Worm (Caenorhabditis elegans) whole organism, mixed stage, embryonic: ENCODE measurements around the gene T05C12.4.
A peak's percentile ranks its signal among the peaks of the same experiment; 100 is the strongest.

ENCODE experiments used
- M03D4.4 ChIP-seq: sonication (generic microtip); optimal IDR thresholded peaks from 2 replicates; lab custom pipeline; 2017; ENCODE audit warnings: mild to moderate bottlenecking, missing genetic modification characterization, missing compliant biosample characterization
- bed-3 ChIP-seq: fragments of 200-800 bp; sonication (Bioruptor generic); optimal IDR thresholded peaks from 3 replicates; lab custom pipeline; 2018; ENCODE audit warnings: mild to moderate bottlenecking, missing genetic modification characterization, moderate library complexity, missing compliant biosample characterization
- blmp-1 ChIP-seq: fragments of 150-350 bp; optimal IDR thresholded peaks from 2 replicates; lab custom pipeline; 2014; ENCODE audit warnings: missing biosample characterization, missing genetic modification characterization
- ceh-83 ChIP-seq: fragments of 200-800 bp; sonication (Bioruptor generic); optimal IDR thresholded peaks from 2 replicates; lab custom pipeline; 2018; ENCODE audit warnings: mild to moderate bottlenecking, missing genetic modification characterization, missing compliant biosample characterization
- ces-1 ChIP-seq: fragments of 150-350 bp; optimal IDR thresholded peaks from 2 replicates; lab custom pipeline; 2014; ENCODE audit warnings: missing biosample characterization, missing genetic modification reagents, missing genetic modification characterization
- cnd-1 ChIP-seq: fragments of 200-800 bp; sonication (Bioruptor generic); optimal IDR thresholded peaks from 2 replicates; lab custom pipeline; 2018; ENCODE audit warnings: mild to moderate bottlenecking, missing genetic modification characterization, missing compliant biosample characterization
- drap-1 ChIP-seq: fragments of 200-800 bp; sonication (Bioruptor generic); optimal IDR thresholded peaks from 3 replicates; lab custom pipeline; 2018; ENCODE audit warnings: mild to moderate bottlenecking, missing genetic modification characterization, missing compliant biosample characterization
- elt-1 ChIP-seq: sonication (generic microtip); optimal IDR thresholded peaks from 2 replicates; lab custom pipeline; 2017; ENCODE audit warnings: missing genetic modification characterization, mild to moderate bottlenecking, missing compliant biosample characterization, antibody characterized with exemption, moderate library complexity, borderline replicate concordance; ENCODE audit not compliant: insufficient read depth
- elt-3 ChIP-seq: fragments of 150-350 bp; optimal IDR thresholded peaks from 2 replicates; lab custom pipeline; 2014; ENCODE audit warnings: missing biosample characterization, missing genetic modification characterization
- flh-1 ChIP-seq: fragments of 200-800 bp; sonication (Bioruptor generic); optimal IDR thresholded peaks from 2 replicates; lab custom pipeline; 2018; ENCODE audit warnings: mild to moderate bottlenecking, missing genetic modification characterization, moderate library complexity, missing compliant biosample characterization
- ham-2 ChIP-seq: fragments of 200-800 bp; sonication (Bioruptor generic); optimal IDR thresholded peaks from 2 replicates; lab custom pipeline; 2018; ENCODE audit warnings: mild to moderate bottlenecking, missing genetic modification characterization, missing compliant biosample characterization
- hlh-1 ChIP-seq: fragments of 150-350 bp; optimal IDR thresholded peaks from 2 replicates; lab custom pipeline; 2014; ENCODE audit warnings: missing biosample characterization, missing genetic modification reagents, missing genetic modification characterization
- lin-13 ChIP-seq: fragments of 150-350 bp; optimal IDR thresholded peaks from 2 replicates; lab custom pipeline; 2014; ENCODE audit warnings: missing biosample characterization, missing genetic modification characterization
- lsy-2 ChIP-seq: fragments of 150-350 bp; optimal IDR thresholded peaks from 2 replicates; lab custom pipeline; 2014; ENCODE audit warnings: missing biosample characterization, missing genetic modification characterization
- mab-5 ChIP-seq: fragments of 150-350 bp; optimal IDR thresholded peaks from 2 replicates; lab custom pipeline; 2014; ENCODE audit warnings: missing biosample characterization, missing genetic modification characterization
- mep-1 ChIP-seq: fragments of 150-350 bp; optimal IDR thresholded peaks from 2 replicates; lab custom pipeline; 2017; ENCODE audit warnings: missing biosample characterization, missing genetic modification reagents, missing genetic modification characterization, inconsistent platforms
- mls-2 ChIP-seq: sonication (generic microtip); optimal IDR thresholded peaks from 2 replicates; lab custom pipeline; 2016; ENCODE audit warnings: mild to moderate bottlenecking, missing genetic modification characterization, moderate library complexity, missing compliant biosample characterization
- nhr-12 ChIP-seq: fragments of 150-350 bp; optimal IDR thresholded peaks from 2 replicates; lab custom pipeline; 2014; ENCODE audit warnings: missing biosample characterization, missing genetic modification characterization
- nhr-2 ChIP-seq: fragments of 150-350 bp; optimal IDR thresholded peaks from 2 replicates; lab custom pipeline; 2014; ENCODE audit warnings: missing biosample characterization, missing genetic modification characterization
- nhr-237 ChIP-seq: fragments of 150-350 bp; optimal IDR thresholded peaks from 2 replicates; lab custom pipeline; 2014; ENCODE audit warnings: missing biosample characterization, missing genetic modification characterization
- nhr-28 ChIP-seq: fragments of 150-350 bp; optimal IDR thresholded peaks from 2 replicates; lab custom pipeline; 2014; ENCODE audit warnings: missing biosample characterization, missing genetic modification characterization
- sem-2 ChIP-seq: fragments of 200-800 bp; sonication (Bioruptor generic); optimal IDR thresholded peaks from 2 replicates; lab custom pipeline; 2018; ENCODE audit warnings: mild to moderate bottlenecking, missing genetic modification characterization, missing compliant biosample characterization
- tbx-8 ChIP-seq: fragments of 200-800 bp; sonication (Bioruptor generic); optimal IDR thresholded peaks from 2 replicates; lab custom pipeline; 2018; ENCODE audit warnings: mild to moderate bottlenecking, missing genetic modification characterization, moderate library complexity, missing compliant biosample characterization
- unc-120 ChIP-seq: sonication (generic microtip); optimal IDR thresholded peaks from 2 replicates; lab custom pipeline; 2017; ENCODE audit warnings: missing genetic modification characterization, missing compliant biosample characterization; ENCODE audit not compliant: poor library complexity, severe bottlenecking
- unc-39 ChIP-seq: fragments of 150-350 bp; optimal IDR thresholded peaks from 2 replicates; lab custom pipeline; 2014; ENCODE audit warnings: missing biosample characterization, missing genetic modification characterization
- unc-62 ChIP-seq: fragments of 150-350 bp; optimal IDR thresholded peaks from 2 replicates; lab custom pipeline; 2014; ENCODE audit warnings: missing biosample characterization, missing genetic modification reagents, missing genetic modification characterization
- zip-8 ChIP-seq: fragments of 150-350 bp; optimal IDR thresholded peaks from 2 replicates; lab custom pipeline; 2014; ENCODE audit warnings: missing biosample characterization, missing genetic modification characterization
- ztf-11 ChIP-seq: fragments of 150-350 bp; optimal IDR thresholded peaks from 2 replicates; lab custom pipeline; 2014; ENCODE audit warnings: missing biosample characterization, missing genetic modification characterization

T05C12.4 gene

ce11 chrII:8212680-8213079, 32.5 kb upstream of the T05C12.4 start, which contains the start of gene twk-3:
twk-3 (minus strand) TSS chrII:8212780.
- TF ChIP-seq nhr-28 (tag; lab: Kevin White, UChicago) = no peak
- no peak for TF ChIP-seq drap-1

DNA sequence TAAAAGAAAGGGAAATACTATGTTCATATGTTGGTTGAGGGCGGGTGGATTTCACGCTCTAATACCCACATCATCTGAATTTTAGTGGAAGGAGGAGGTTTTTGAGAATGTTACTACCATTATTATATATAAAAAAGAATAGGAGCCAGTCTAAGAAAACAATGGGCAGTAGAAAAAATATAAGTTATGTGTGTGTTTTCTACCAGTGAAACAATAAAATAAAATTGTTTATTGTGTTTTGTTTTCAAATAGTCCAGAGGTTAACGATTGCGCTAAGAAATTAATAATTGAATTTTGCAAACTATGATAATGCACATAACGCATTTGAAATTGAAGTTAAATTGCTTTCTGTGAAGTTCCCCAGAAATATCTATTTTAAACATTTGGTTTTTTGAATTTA, 29.3 kb upstream of the T05C12.4 start, which contains the start of gene M110.8:
Gene M110.8 (minus strand): TSS at position 101 of the 400 bp plus-strand sequence.
- no peak for TF ChIP-seq sem-2
- TF ChIP-seq lin-13 (tag; lab: Kevin White, UChicago) = no peak
- no peak for TF ChIP-seq unc-120 (tag; lab: Kevin White, UChicago)
- TF ChIP-seq nhr-28 (tag; lab: Kevin White, UChicago) = no peak
- no peak for TF ChIP-seq flh-1
- TF ChIP-seq nhr-237 = no peak
- no peak for TF ChIP-seq hlh-1 (tag; lab: Kevin White, UChicago)
- TF ChIP-seq nhr-2 = no peak
- no peak for TF ChIP-seq drap-1
- no peak for TF ChIP-seq ham-2 (GFP tag; lab: Kevin White, UChicago)
- TF ChIP-seq mep-1 (tag; lab: Kevin White, UChicago) = no peak
- TF ChIP-seq nhr-12 (tag; lab: Kevin White, UChicago) = no peak
- no peak for TF ChIP-seq tbx-8 (GFP tag; lab: Kevin White, UChicago)
- no peak for TF ChIP-seq lsy-2
- TF ChIP-seq blmp-1 = no peak
- TF ChIP-seq M03D4.4 (tag; lab: Kevin White, UChicago) = no peak

DNA sequence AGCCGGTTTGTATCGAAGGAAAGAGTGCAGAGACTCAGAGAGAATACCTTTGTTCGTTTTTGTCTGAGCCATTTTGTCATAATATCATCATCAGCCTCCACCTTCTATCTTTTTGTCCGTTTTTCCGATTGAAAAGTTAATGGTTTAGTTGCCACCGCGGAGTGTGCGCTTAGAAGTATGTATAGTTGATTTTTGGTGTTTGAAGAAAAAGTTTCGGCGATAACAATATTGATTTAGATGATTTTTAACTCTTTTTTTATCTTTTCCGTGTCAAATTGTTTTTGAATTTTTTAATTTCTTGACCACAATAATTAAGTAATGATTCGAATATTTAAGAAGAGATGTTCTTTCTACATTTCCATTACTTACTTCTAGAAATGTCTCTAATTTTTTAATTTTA, 25.4 kb upstream of the T05C12.4 start:
- no peak for TF ChIP-seq sem-2

ce11 chrII:8204039-8204438, 23.9 kb upstream of the T05C12.4 start, which contains the start of gene col-76:
col-76 (plus strand) TSS chrII:8204339.
- TF ChIP-seq ceh-83 (GFP tag; lab: Kevin White, UChicago) (no peak), elt-1 (peak; percentile 8), hlh-1 (tag; lab: Kevin White, UChicago) (no peak)

ce11 chrII:8199803-8200202, 19.6 kb upstream of the T05C12.4 start:
- TF ChIP-seq blmp-1 (peak; percentile 74), bed-3 (no peak), unc-62 (GFP tag; lab: Kevin White, UChicago) (peak; percentile 43)

DNA sequence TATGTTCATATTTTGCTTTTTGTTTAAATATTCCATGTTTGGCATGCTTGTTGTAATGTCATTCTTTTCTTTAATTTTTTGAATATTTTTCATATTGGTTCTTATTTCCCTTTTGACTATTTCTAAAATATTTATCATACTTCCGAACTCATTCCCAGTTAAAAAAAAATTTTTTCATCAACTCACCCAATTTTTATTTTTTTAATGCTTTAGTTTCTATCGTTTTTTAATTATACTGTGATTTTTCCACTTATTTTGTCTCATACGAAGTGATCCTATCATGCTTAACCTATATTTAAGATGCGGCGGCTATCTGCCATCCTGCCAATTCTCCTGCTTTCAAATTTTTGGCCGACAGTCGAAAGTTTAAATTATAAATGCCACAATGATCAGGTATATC, 18.3 kb upstream of the T05C12.4 start, which contains the start of gene qua-1:
Gene qua-1 (plus strand): TSS at position 301 of the 400 bp plus-strand sequence.
- TF ChIP-seq zip-8 = no peak
- no peak for TF ChIP-seq drap-1
- TF ChIP-seq cnd-1 (tag; lab: Kevin White, UChicago) = no peak
- TF ChIP-seq mep-1 (tag; lab: Kevin White, UChicago) = no peak
- TF ChIP-seq mls-2 = no peak
- TF ChIP-seq ham-2 (GFP tag; lab: Kevin White, UChicago) = no peak
- no peak for TF ChIP-seq nhr-237
- no peak for TF ChIP-seq sem-2
- TF ChIP-seq ceh-83 (GFP tag; lab: Kevin White, UChicago) = no peak
- no peak for TF ChIP-seq unc-62 (GFP tag; lab: Kevin White, UChicago)
- no peak for TF ChIP-seq mab-5 (tag; lab: Kevin White, UChicago)
- no peak for TF ChIP-seq elt-3 (tag; lab: Kevin White, UChicago)
- no peak for TF ChIP-seq nhr-12 (tag; lab: Kevin White, UChicago)
- no peak for TF ChIP-seq elt-1
- no peak for TF ChIP-seq lsy-2
- TF ChIP-seq bed-3 = no peak
- no peak for TF ChIP-seq ces-1 (GFP tag; lab: Kevin White, UChicago)
- no peak for TF ChIP-seq blmp-1

DNA sequence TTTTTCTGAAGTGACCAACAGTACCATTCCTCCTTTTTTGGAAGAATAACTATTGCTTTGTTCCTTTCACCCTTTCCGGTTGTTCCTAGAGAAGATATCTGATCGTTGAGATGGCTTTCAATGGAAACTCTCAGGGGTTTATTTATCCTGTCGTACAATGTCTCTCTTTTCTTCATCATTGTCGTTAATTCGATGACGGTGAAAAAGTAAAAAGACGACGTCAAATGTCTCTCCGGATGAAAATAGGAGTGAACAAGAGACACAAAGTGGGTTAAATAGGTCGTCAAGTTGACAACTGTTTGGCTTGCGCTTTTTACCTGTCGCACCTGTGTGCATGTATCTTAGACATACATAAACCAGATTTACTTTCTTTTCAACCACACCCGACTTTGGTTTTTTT, 13.7 kb upstream of the T05C12.4 start:
- TF ChIP-seq nhr-28 (tag; lab: Kevin White, UChicago) = no peak
- TF ChIP-seq tbx-8 (GFP tag; lab: Kevin White, UChicago) = no peak
- TF ChIP-seq zip-8 = no peak
- no peak for TF ChIP-seq ztf-11 (tag; lab: Kevin White, UChicago)
- TF ChIP-seq nhr-2 = no peak
- no peak for TF ChIP-seq mab-5 (tag; lab: Kevin White, UChicago)
- no peak for TF ChIP-seq ceh-83 (GFP tag; lab: Kevin White, UChicago)
- no peak for TF ChIP-seq unc-39 (tag; lab: Kevin White, UChicago)
- no peak for TF ChIP-seq sem-2
- no peak for TF ChIP-seq mls-2
- no peak for TF ChIP-seq lin-13 (tag; lab: Kevin White, UChicago)
